Worm (Caenorhabditis elegans): Measurements from ENCODE around the gene mpst-7.

mpst-7 gene

DNA sequence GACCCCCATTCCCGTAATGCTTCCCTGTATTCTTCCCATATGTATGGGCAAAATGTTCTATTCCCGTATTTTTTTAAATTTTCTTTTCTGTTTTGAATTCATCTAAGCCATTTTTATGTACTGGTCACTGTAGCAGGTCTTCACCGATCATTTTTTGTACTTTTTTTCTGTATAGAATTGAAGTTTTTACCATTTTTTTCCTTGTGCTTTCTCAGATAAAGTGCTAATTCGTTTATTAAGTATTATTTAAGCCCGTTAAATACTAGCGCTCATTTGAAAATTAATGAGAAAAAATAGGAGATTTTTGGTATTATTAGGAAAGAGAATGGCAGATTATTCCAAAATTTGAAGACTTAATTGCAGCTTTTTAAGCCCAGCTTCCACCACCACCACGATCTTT, 45.8 kb upstream of the mpst-7 start (continued):
- TF ChIP-seq ztf-6 (GFP tag; IDR thresholded peaks at IDR 0.05), result no peak
- TF ChIP-seq fkh-3 (tag; optimal IDR thresholded peaks at IDR 0.05), result no peak
- no peak for TF ChIP-seq rpc-1 (optimal IDR thresholded peaks at IDR 0.05)
- no peak for TF ChIP-seq rpc-1 (tag; optimal IDR thresholded peaks at IDR 0.05)
- no peak for TF ChIP-seq C17E4.6 (GFP tag; IDR thresholded peaks at IDR 0.05)
- TF ChIP-seq B0035.1 (tag; optimal IDR thresholded peaks at IDR 0.05), result no peak
- no peak for TF ChIP-seq nhr-27 (tag; optimal IDR thresholded peaks at IDR 0.05)
- no peak for TF ChIP-seq him-1 (tag; optimal IDR thresholded peaks at IDR 0.05)
- no peak for TF ChIP-seq C06A6.2 (GFP tag; conservative IDR thresholded peaks at IDR 0.05)
- TF ChIP-seq lin-26 (GFP tag; IDR thresholded peaks at IDR 0.05), result no peak; the same call in 1 of the 2 replicates
- TF ChIP-seq hrde-1 (tag; optimal IDR thresholded peaks at IDR 0.05; ENCODE audit: borderline replicate concordance), result peak; percentile 88
- no peak for TF ChIP-seq ztf-22 (GFP tag; optimal IDR thresholded peaks at IDR 0.05)
- no peak for TF ChIP-seq nhr-80 (tag; optimal IDR thresholded peaks at IDR 0.05)

DNA sequence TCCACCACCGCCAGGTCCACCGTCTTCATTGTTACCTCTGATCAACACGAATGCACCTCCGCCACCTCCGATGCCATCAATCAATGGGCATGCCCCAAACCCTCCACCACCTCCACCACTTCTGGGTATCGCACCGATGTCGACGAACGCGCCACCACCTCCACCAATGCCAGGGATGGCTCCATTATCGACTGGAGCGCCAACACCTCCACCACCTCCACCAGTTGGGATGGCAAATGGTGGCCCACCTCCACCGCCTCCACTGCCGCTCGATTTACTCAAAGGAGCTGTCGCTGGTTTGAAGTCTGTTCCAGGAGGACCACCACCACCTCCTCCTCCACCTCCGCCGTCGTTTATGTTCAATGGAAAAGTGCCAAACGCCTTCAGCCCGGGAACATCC, 43.4 kb upstream of the mpst-7 start:
- no peak for TF ChIP-seq Y79H2A.3 (GFP tag; conservative IDR thresholded peaks at IDR 0.05)
- TF ChIP-seq nhr-90 (tag; optimal IDR thresholded peaks at IDR 0.05), result no peak
- no peak for TF ChIP-seq atf-7 (tag; optimal IDR thresholded peaks at IDR 0.05)
- no peak for TF ChIP-seq nhr-179 (tag; optimal IDR thresholded peaks at IDR 0.05)
- no peak for TF ChIP-seq F33H1.4 (GFP tag; IDR thresholded peaks at IDR 0.05)
- peak; percentile 88 for TF ChIP-seq zfh-2 (GFP tag; conservative IDR thresholded peaks at IDR 0.05)
- no peak for TF ChIP-seq nfya-2 (GFP tag; IDR thresholded peaks at IDR 0.05)
- TF ChIP-seq B0336.3 (GFP tag; IDR thresholded peaks at IDR 0.05), result no peak
- no peak for TF ChIP-seq ztf-6 (GFP tag; IDR thresholded peaks at IDR 0.05)
- no peak for TF ChIP-seq him-1 (tag; optimal IDR thresholded peaks at IDR 0.05)
- TF ChIP-seq aptf-3 (GFP tag; IDR thresholded peaks at IDR 0.05), result no peak
- TF ChIP-seq K11D2.4 (GFP tag; IDR thresholded peaks at IDR 0.05), result 0 out of 2 replicates have a peak, but pooled peaks have one; percentile 11
- TF ChIP-seq ztf-25 (GFP tag; IDR thresholded peaks at IDR 0.05), result no peak
- no peak for TF ChIP-seq snpc-1.1 (tag; optimal IDR thresholded peaks at IDR 0.05; ENCODE audit: insufficient read depth)
- TF ChIP-seq lin-26 (GFP tag; IDR thresholded peaks at IDR 0.05), result 0 out of 2 replicates have a peak, but pooled peaks have one; percentile 34
- TF ChIP-seq D2030.7 (GFP tag; IDR thresholded peaks at IDR 0.05), result peak; percentile 24; the same call in 1 of the 2 replicates
- peak; percentile 69 for TF ChIP-seq egrh-3 (GFP tag; IDR thresholded peaks at IDR 0.05)
- TF ChIP-seq hrde-1 (tag; optimal IDR thresholded peaks at IDR 0.05; ENCODE audit: borderline replicate concordance), result no peak
- TF ChIP-seq madf-6 (GFP tag; IDR thresholded peaks at IDR 0.05), result no peak
- 0 out of 2 replicates have a peak, but pooled peaks have one; percentile 25 for TF ChIP-seq F37B4.10 (GFP tag; IDR thresholded peaks at IDR 0.05)

DNA sequence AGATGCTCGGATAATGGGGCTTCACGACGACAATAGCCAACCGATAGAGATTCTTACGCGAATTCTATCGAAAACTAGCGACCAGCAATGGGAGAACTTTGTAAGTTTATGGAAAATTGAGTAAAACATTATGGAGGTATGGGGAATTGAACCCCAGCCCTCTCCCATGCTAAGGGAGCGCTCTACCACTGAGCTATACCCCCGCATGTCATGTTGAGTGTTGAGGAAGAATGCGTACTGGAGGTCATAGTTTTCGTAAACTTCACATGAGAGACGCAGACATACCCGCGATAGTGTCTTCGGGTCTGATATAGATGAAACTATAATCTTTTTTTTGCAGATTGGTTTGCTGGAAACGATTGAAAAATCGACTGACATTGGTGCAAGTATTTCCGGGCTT, 42.4 kb upstream of the mpst-7 start:
- TF ChIP-seq ZK185.1 (tag; optimal IDR thresholded peaks at IDR 0.05; ENCODE audit: poor library complexity, severe bottlenecking) (peak; percentile 80), nhr-179 (tag; optimal IDR thresholded peaks at IDR 0.05) (peak; percentile 0), ztf-22 (GFP tag; optimal IDR thresholded peaks at IDR 0.05) (no peak), B0336.3 (GFP tag; IDR thresholded peaks at IDR 0.05) (peak; percentile 37), athp-1 (tag; optimal IDR thresholded peaks at IDR 0.05) (peak; percentile 50), egl-18 (GFP tag; IDR thresholded peaks at IDR 0.05) (no peak), rec-8 (tag; optimal IDR thresholded peaks at IDR 0.05) (peak; percentile 74 to 86), let-526 (GFP tag; IDR thresholded peaks at IDR 0.05) (0 out of 2 replicates have a peak, but pooled peaks have one; percentile 44), snpc-1.3 (tag; optimal IDR thresholded peaks at IDR 0.05; ENCODE audit: insufficient read depth) (peak; percentile 85), ztf-28 (GFP tag; IDR thresholded peaks at IDR 0.05) (no peak), F55B11.4 (tag; optimal IDR thresholded peaks at IDR 0.05; ENCODE audit: borderline replicate concordance, insufficient read depth) (no peak), lin-35 (GFP tag; optimal IDR thresholded peaks at IDR 0.05) (peak in 1 of 3 experiments; percentile 56), ceh-40 (GFP tag; IDR thresholded peaks at IDR 0.05) (peak; percentile 18; the same call in 1 of the 2 replicates), chd-7 (tag; optimal IDR thresholded peaks at IDR 0.05) (peak; percentile 79), ztf-3 (GFP tag; optimal IDR thresholded peaks at IDR 0.05) (peak; percentile 45), T07F8.4 (tag; optimal IDR thresholded peaks at IDR 0.05) (peak; percentile 68), F49E8.2 (tag; optimal IDR thresholded peaks at IDR 0.05; ENCODE audit: insufficient read depth) (peak; percentile 67), mel-28 (tag; optimal IDR thresholded peaks at IDR 0.05; ENCODE audit: borderline replicate concordance) (peak; percentile 22), hsf-1 (GFP tag; IDR thresholded peaks at IDR 0.05) (no peak), unc-62 (GFP tag; optimal IDR thresholded peaks at IDR 0.05) (no peak)
